Worm (Caenorhabditis elegans) whole organism, mixed stage, embryonic: ENCODE results near the gene C09B7.2.

Experiments used
- lsy-2 ChIP-seq: fragments of 150-350 bp; optimal IDR thresholded peaks from 2 replicates; lab custom pipeline; 2014; ENCODE audit warnings: missing biosample characterization, missing genetic modification characterization
- snpc-4 ChIP-seq: fragments of 150-350 bp; optimal IDR thresholded peaks from 2 replicates; lab custom pipeline; 2014; ENCODE audit warnings: missing biosample characterization, missing genetic modification characterization
- ztf-11 ChIP-seq: fragments of 150-350 bp; optimal IDR thresholded peaks from 2 replicates; lab custom pipeline; 2014; ENCODE audit warnings: missing biosample characterization, missing genetic modification characterization

DNA sequence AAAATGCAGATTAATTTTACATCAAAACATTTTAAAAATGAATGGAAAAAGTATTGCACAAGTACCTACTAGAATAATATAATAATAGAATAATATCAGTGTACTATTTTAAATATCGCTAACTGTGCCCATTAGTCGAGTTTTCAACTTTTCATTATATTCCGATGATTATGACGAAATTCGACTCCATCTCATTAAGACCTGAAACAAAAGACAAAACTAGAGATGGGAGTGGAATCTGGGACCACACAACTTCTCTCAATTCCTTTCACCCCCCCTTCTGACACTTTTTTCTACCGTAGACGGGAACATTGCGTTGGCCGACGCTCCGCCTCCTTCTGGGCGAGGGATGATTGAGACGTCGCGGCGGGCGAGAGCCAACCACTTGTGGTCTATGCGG lies 5.3 kb downstream of the C09B7.2 start, which contains the start of gene ser-7:
- TF ChIP-seq snpc-4 (no peak), lsy-2 (tag; lab: Kevin White, UChicago) (no peak), ztf-11 (tag; lab: Kevin White, UChicago) (no peak)
